Worm (Caenorhabditis elegans) whole organism, L4/young adult: ENCODE results near the gene C50F4.10.

Source experiments
- W03F9.2 ChIP-seq: fragments of 150-350 bp; optimal IDR thresholded peaks from 2 replicates; lab custom pipeline; 2014; ENCODE audit warnings: missing biosample characterization, missing genetic modification characterization
- him-1 ChIP-seq: sonication (generic microtip); optimal IDR thresholded peaks from 2 replicates; lab custom pipeline; 2016; ENCODE audit warnings: missing genotype, missing genetic modification reagents, missing genetic modification characterization, missing compliant biosample characterization

ce11 chrV:9489411-9489810 lies 42.0 kb downstream of the C50F4.10 start, which contains the start of gene K06A4.10:
- no peak for TF ChIP-seq him-1
- TF ChIP-seq W03F9.2: no peak
